Worm (Caenorhabditis elegans) whole organism, L4 larva: ENCODE results near the gene pfs-2.
A peak's percentile ranks its signal among the peaks of the same experiment; 100 is the strongest.

Experiments
- D1046.2 ChIP-seq: fragments of 200-800 bp; sonication (Bioruptor generic); IDR thresholded peaks from 2 replicates; pipeline ENCODE4 v1.3.6; 2022; ENCODE audit warnings: missing genetic modification characterization, missing compliant biosample characterization
- F26F4.8 ChIP-seq: fragments of 200-800 bp; sonication (Bioruptor generic); conservative IDR thresholded peaks from 2 replicates; pipeline ENCODE4 v1.3.6; 2022; ENCODE audit warnings: missing genetic modification characterization, missing compliant biosample characterization
- F37D6.2 ChIP-seq: sonication (generic microtip); optimal IDR thresholded peaks from 2 replicates; lab custom pipeline; 2016; ENCODE audit warnings: mild to moderate bottlenecking, missing genetic modification characterization, missing compliant biosample characterization
- F44E2.7 ChIP-seq: fragments of 200-800 bp; sonication (Bioruptor generic); IDR thresholded peaks from 2 replicates; pipeline ENCODE4 v2.1.2; 2022; ENCODE audit warnings: missing genetic modification characterization, missing compliant biosample characterization
- F49E8.2 ChIP-seq: sonication (generic microtip); optimal IDR thresholded peaks from 2 replicates; lab custom pipeline; 2016; ENCODE audit warnings: missing compliant biosample characterization, mild to moderate bottlenecking, missing genetic modification characterization, borderline replicate concordance
- T26A8.4 ChIP-seq: fragments of 200-800 bp; sonication (Bioruptor generic); IDR thresholded peaks from 2 replicates; pipeline ENCODE4 v1.3.6; 2022; ENCODE audit warnings: missing genetic modification characterization, missing compliant biosample characterization
- Y105C5A.15 ChIP-seq: fragments of 200-800 bp; sonication (Bioruptor generic); IDR thresholded peaks from 2 replicates; pipeline ENCODE4 v1.3.6; 2022; ENCODE audit warnings: missing genetic modification characterization, missing compliant biosample characterization
- Y48G9A.11 ChIP-seq: fragments of 200-800 bp; sonication (Bioruptor generic); IDR thresholded peaks from 2 replicates; pipeline ENCODE4 v1.3.6; 2022; ENCODE audit warnings: missing genetic modification reagents, missing genetic modification characterization, missing compliant biosample characterization
- aha-1 ChIP-seq: fragments of 150-350 bp; peaks from one replicate; lab custom pipeline; 2014; ENCODE audit warnings: missing biosample characterization, missing genetic modification characterization
- arid-1 ChIP-seq: fragments of 200-800 bp; sonication (Bioruptor generic); conservative IDR thresholded peaks from 2 replicates; pipeline ENCODE4 v1.3.6; 2022; ENCODE audit warnings: missing genetic modification reagents, missing genetic modification characterization, missing compliant biosample characterization
- attf-4 ChIP-seq: sonication (generic microtip); optimal IDR thresholded peaks from 3 replicates; lab custom pipeline; 2017; ENCODE audit warnings: missing biosample characterization, missing genetic modification characterization
- ceh-28 ChIP-seq: fragments of 150-350 bp; optimal IDR thresholded peaks from 2 replicates; lab custom pipeline; 2014; ENCODE audit warnings: missing biosample characterization, missing genetic modification reagents, missing genetic modification characterization
- ceh-32 ChIP-seq: sonication (generic microtip); optimal IDR thresholded peaks from 2 replicates; lab custom pipeline; 2016; ENCODE audit warnings: mild to moderate bottlenecking, missing genetic modification characterization, missing compliant biosample characterization; ENCODE audit not compliant: poor library complexity
- ceh-44 ChIP-seq: fragments of 200-800 bp; sonication (Bioruptor generic); IDR thresholded peaks from 2 replicates; pipeline ENCODE4 v1.3.6; 2022; ENCODE audit warnings: missing genetic modification reagents, missing genetic modification characterization, missing compliant biosample characterization
- ceh-82 ChIP-seq: sonication (generic microtip); optimal IDR thresholded peaks from 2 replicates; lab custom pipeline; 2017; ENCODE audit warnings: missing biosample characterization, missing genetic modification characterization
- ces-1 ChIP-seq: fragments of 150-350 bp; sonication (generic microtip); optimal IDR thresholded peaks from 4 replicates; lab custom pipeline; 2014; ENCODE audit warnings: missing biosample characterization, missing genetic modification reagents, missing genetic modification characterization
- cey-2 ChIP-seq: sonication (generic microtip); optimal IDR thresholded peaks from 3 replicates; lab custom pipeline; 2017; ENCODE audit warnings: missing genetic modification characterization, mild to moderate bottlenecking, missing compliant biosample characterization, antibody characterized with exemption, borderline replicate concordance; ENCODE audit not compliant: insufficient read depth
- ctbp-1 ChIP-seq: fragments of 200-800 bp; sonication (Bioruptor generic); IDR thresholded peaks from 2 replicates; pipeline ENCODE4 v1.3.6; 2022; ENCODE audit warnings: missing genetic modification reagents, missing genetic modification characterization, missing compliant biosample characterization
- daf-16 ChIP-seq, 3 experiments: sonication (generic microtip); optimal IDR thresholded peaks; 2 replicates each; lab custom pipeline; 2016 to 2017; ENCODE audit warnings: missing genetic modification characterization in 3 of 3, missing genetic modification reagents in 3 of 3, mild to moderate bottlenecking in 2 of 3, missing compliant biosample characterization in 2 of 3, missing biosample characterization in 1 of 3, moderate library complexity in 1 of 3
- daf-8 ChIP-seq: fragments of 200-800 bp; sonication (Bioruptor generic); IDR thresholded peaks from 2 replicates; pipeline ENCODE4 v1.3.6; 2022; ENCODE audit warnings: missing genetic modification characterization, missing compliant biosample characterization
- dmd-8 ChIP-seq: fragments of 200-800 bp; sonication (Bioruptor generic); IDR thresholded peaks from 2 replicates; pipeline ENCODE4 v1.3.6; 2022; ENCODE audit warnings: missing genetic modification characterization, missing compliant biosample characterization
- dpl-1 ChIP-seq: fragments of 150-350 bp; optimal IDR thresholded peaks from 2 replicates; lab custom pipeline; 2014; ENCODE audit warnings: missing biosample characterization, missing genetic modification reagents, missing genetic modification characterization
- duxl-1 ChIP-seq: sonication (generic microtip); optimal IDR thresholded peaks from 2 replicates; lab custom pipeline; 2016; ENCODE audit warnings: mild to moderate bottlenecking, missing genetic modification characterization, moderate library complexity, missing compliant biosample characterization; ENCODE audit not compliant: poor library complexity
- dve-1 ChIP-seq: sonication (generic microtip); optimal IDR thresholded peaks from 2 replicates; lab custom pipeline; 2017; ENCODE audit warnings: antibody characterized with exemption, mild to moderate bottlenecking, missing genetic modification characterization, missing compliant biosample characterization; ENCODE audit not compliant: insufficient read depth
- egl-27 ChIP-seq: sonication (generic microtip); optimal IDR thresholded peaks from 3 replicates; lab custom pipeline; 2017; ENCODE audit warnings: missing biosample characterization, missing genetic modification reagents, missing genetic modification characterization
- fkh-10 ChIP-seq: fragments of 150-350 bp; optimal IDR thresholded peaks from 2 replicates; lab custom pipeline; 2014; ENCODE audit warnings: missing biosample characterization, missing genetic modification reagents, missing genetic modification characterization
- gei-8 ChIP-seq: fragments of 200-800 bp; sonication (Bioruptor generic); optimal IDR thresholded peaks from 2 replicates; lab custom pipeline; 2018; ENCODE audit warnings: mild to moderate bottlenecking, missing genetic modification characterization, missing compliant biosample characterization
- jun-1 ChIP-seq: fragments of 150-350 bp; optimal IDR thresholded peaks from 2 replicates; lab custom pipeline; 2014; ENCODE audit warnings: missing biosample characterization, missing genetic modification reagents, missing genetic modification characterization
- lin-1 ChIP-seq: fragments of 200-800 bp; sonication (Bioruptor generic); IDR thresholded peaks from 2 replicates; pipeline ENCODE4 v1.3.6; 2022; ENCODE audit warnings: missing genetic modification reagents, missing genetic modification characterization, missing compliant biosample characterization
- lin-29 ChIP-seq: fragments of 200-800 bp; sonication (Bioruptor generic); IDR thresholded peaks from 2 replicates; pipeline ENCODE4 v1.3.6; 2022; ENCODE audit warnings: missing genetic modification reagents, missing genetic modification characterization, missing compliant biosample characterization
- lin-39 ChIP-seq: fragments of 150-350 bp; optimal IDR thresholded peaks from 2 replicates; lab custom pipeline; 2014; ENCODE audit warnings: missing biosample characterization, missing genetic modification reagents, missing genetic modification characterization
- lir-3 ChIP-seq: sonication (generic microtip); optimal IDR thresholded peaks from 2 replicates; lab custom pipeline; 2016; ENCODE audit warnings: mild to moderate bottlenecking, missing genetic modification characterization, missing compliant biosample characterization
- mdl-1 ChIP-seq, 2 experiments: fragments of 150-350 bp in 1 of 2; sonication (generic microtip) in 1 of 2; optimal IDR thresholded peaks; 2 replicates each; lab custom pipeline; 2014 to 2017; ENCODE audit warnings: missing biosample characterization in 2 of 2, missing genetic modification characterization in 2 of 2
- mxl-3 ChIP-seq: fragments of 200-800 bp; sonication (Bioruptor generic); optimal IDR thresholded peaks from 2 replicates; lab custom pipeline; 2018; ENCODE audit warnings: mild to moderate bottlenecking, missing genetic modification characterization, missing compliant biosample characterization
- nhr-102 ChIP-seq: sonication (generic microtip); optimal IDR thresholded peaks from 2 replicates; lab custom pipeline; 2016; ENCODE audit warnings: mild to moderate bottlenecking, missing genetic modification characterization, moderate library complexity, missing compliant biosample characterization
- nhr-11 ChIP-seq: fragments of 150-350 bp; optimal IDR thresholded peaks from 2 replicates; lab custom pipeline; 2014; ENCODE audit warnings: missing biosample characterization, missing genetic modification characterization
- nhr-237 ChIP-seq: sonication (generic microtip); optimal IDR thresholded peaks from 2 replicates; lab custom pipeline; 2017; ENCODE audit warnings: missing biosample characterization, missing genetic modification characterization
- nhr-28 ChIP-seq: fragments of 150-350 bp; optimal IDR thresholded peaks from 2 replicates; lab custom pipeline; 2014; ENCODE audit warnings: missing biosample characterization, missing genetic modification characterization
- nhr-6 ChIP-seq: fragments of 150-350 bp; optimal IDR thresholded peaks from 2 replicates; lab custom pipeline; 2014; ENCODE audit warnings: missing biosample characterization, missing genetic modification characterization
- pha-4 ChIP-seq, 2 experiments: fragments of 150-350 bp in 1 of 2; fragments of 200-800 bp in 1 of 2; sonication (Bioruptor generic) in 1 of 2; IDR thresholded peaks in 1 of 2; optimal IDR thresholded peaks in 1 of 2; 2 replicates each; pipeline versions ENCODE4 v1.3.6 to Lab custom; 2014 to 2022; ENCODE audit warnings: missing genetic modification characterization in 2 of 2, missing genetic modification reagents in 2 of 2, missing biosample characterization in 1 of 2, missing compliant biosample characterization in 1 of 2
- rbr-2 ChIP-seq: sonication (generic microtip); optimal IDR thresholded peaks from 2 replicates; lab custom pipeline; 2016; ENCODE audit warnings: missing genotype, missing genetic modification characterization, missing compliant biosample characterization
- saeg-2 ChIP-seq: fragments of 200-800 bp; sonication (Bioruptor generic); IDR thresholded peaks from 2 replicates; pipeline ENCODE4 v1.3.6; 2022; ENCODE audit warnings: missing genetic modification reagents, missing genetic modification characterization, missing compliant biosample characterization
- skn-1 ChIP-seq: fragments of 150-350 bp; optimal IDR thresholded peaks from 2 replicates; lab custom pipeline; 2014; ENCODE audit warnings: missing biosample characterization, missing genetic modification characterization
- tag-97 ChIP-seq: fragments of 200-800 bp; sonication (Bioruptor generic); IDR thresholded peaks from 2 replicates; pipeline ENCODE4 v1.3.6; 2022; ENCODE audit warnings: missing genetic modification characterization, missing compliant biosample characterization
- zag-1 ChIP-seq: fragments of 150-350 bp; optimal IDR thresholded peaks from 2 replicates; lab custom pipeline; 2014; ENCODE audit warnings: missing biosample characterization, missing genetic modification characterization

pfs-2 gene

DNA sequence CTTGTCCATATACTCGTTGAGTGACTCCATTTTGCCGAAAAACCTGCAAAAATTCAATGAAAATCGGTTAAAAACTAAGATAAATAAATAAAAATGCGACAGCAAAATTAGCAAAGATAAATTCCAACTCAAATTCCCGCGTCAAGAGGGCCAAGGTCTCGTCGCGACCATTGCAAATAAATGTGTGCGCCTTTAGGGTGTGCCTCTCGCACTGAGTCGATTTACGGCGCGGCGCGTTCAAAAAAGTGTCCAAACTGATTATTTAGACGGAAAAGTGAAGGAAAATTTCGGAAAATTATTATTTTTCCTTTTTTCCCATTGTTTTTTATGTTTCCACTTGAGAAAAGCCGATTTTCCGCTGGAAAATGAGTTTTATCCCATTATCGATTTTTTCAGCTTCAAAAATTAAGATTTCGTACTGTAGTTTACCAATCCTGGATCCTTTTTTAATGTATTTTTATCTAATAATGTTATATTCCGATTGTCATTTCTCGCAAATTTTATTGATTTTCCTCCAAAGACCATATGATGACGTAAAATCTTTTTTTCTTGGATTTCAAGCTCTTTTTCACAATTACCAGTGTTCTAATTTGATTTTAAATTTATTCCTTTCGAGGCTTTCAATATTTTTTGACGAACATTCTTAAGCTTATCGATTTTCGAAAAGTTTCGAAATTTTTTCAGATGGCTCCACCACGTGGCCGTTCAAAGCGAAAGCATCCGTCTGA is 32.0 kb downstream of the pfs-2 start, which contains the start of the genes kbp-3 and nurf-1 (continued):
- TF ChIP-seq D1046.2 (GFP tag; lab: Robert Waterston, UW), result no peak
- TF ChIP-seq jun-1 (tag; lab: Kevin White, UChicago), result no peak
- no peak for TF ChIP-seq arid-1 (GFP tag; lab: Robert Waterston, UW)
- TF ChIP-seq tag-97 (GFP tag; lab: Robert Waterston, UW), result no peak
- peak; percentile 94 for TF ChIP-seq aha-1 (tag; lab: Kevin White, UChicago)
- no peak for TF ChIP-seq zag-1
- TF ChIP-seq daf-8, result no peak

ce11 chrII:14393766-14394165 is 35.6 kb downstream of the pfs-2 start:
- TF ChIP-seq aha-1 (tag; lab: Kevin White, UChicago) (peak; percentile 94), duxl-1 (tag; lab: Kevin White, UChicago) (no peak), F44E2.7 (GFP tag; lab: Robert Waterston, UW) (no peak)

ce11 chrII:14399595-14399994 is 41.4 kb downstream of the pfs-2 start:
- peak; percentile 76 for TF ChIP-seq nhr-11 (tag; lab: Kevin White, UChicago)
- no peak for TF ChIP-seq dmd-8 (GFP tag; lab: Robert Waterston, UW)
- TF ChIP-seq lin-29 (GFP tag; lab: Robert Waterston, UW), result no peak
- TF ChIP-seq saeg-2, result no peak
- no peak for TF ChIP-seq ctbp-1
- TF ChIP-seq nhr-237, result no peak
- TF ChIP-seq nhr-6 (tag; lab: Kevin White, UChicago), result peak; percentile 85
- no peak for TF ChIP-seq tag-97 (GFP tag; lab: Robert Waterston, UW)
- no peak for TF ChIP-seq attf-4
- no peak for TF ChIP-seq skn-1 (tag; lab: Kevin White, UChicago)
- TF ChIP-seq gei-8, result no peak
- TF ChIP-seq arid-1 (GFP tag; lab: Robert Waterston, UW), result 0 out of 2 replicates have a peak, but pooled peaks have one; percentile 6
- peak; percentile 83 for TF ChIP-seq dpl-1 (GFP tag; lab: Kevin White, UChicago)
- TF ChIP-seq egl-27, result no peak
- TF ChIP-seq Y105C5A.15, result no peak
- TF ChIP-seq ceh-32 (tag; lab: Kevin White, UChicago), result no peak
- peak; percentile 93 for TF ChIP-seq dve-1 (tag; lab: Kevin White, UChicago)
- peak; percentile 87 for TF ChIP-seq mxl-3 (GFP tag; lab: Kevin White, UChicago)
- peak; percentile 48 for TF ChIP-seq fkh-10
- no peak for TF ChIP-seq daf-8
- TF ChIP-seq cey-2 (tag; lab: Kevin White, UChicago), result no peak
- no peak for TF ChIP-seq lin-39 (tag; lab: Kevin White, UChicago)
- no peak for TF ChIP-seq F26F4.8 (GFP tag; lab: Robert Waterston, UW)
- peak; percentile 79 to 96 for TF ChIP-seq mdl-1 (tag; optimal IDR thresholded peaks at IDR 0.05; lab: Kevin White, UChicago)
- TF ChIP-seq rbr-2 (tag; lab: Kevin White, UChicago), result peak; percentile 77
- TF ChIP-seq F37D6.2 (tag; lab: Kevin White, UChicago), result peak; percentile 61
- TF ChIP-seq ceh-44, result no peak
- TF ChIP-seq Y48G9A.11 (GFP tag; lab: Robert Waterston, UW), result no peak
- peak; percentile 56 for TF ChIP-seq nhr-102 (tag; lab: Kevin White, UChicago)
- no peak for TF ChIP-seq ceh-82 (tag; lab: Kevin White, UChicago)
- TF ChIP-seq lir-3 (tag; lab: Kevin White, UChicago), result no peak
- TF ChIP-seq T26A8.4 (GFP tag; lab: Robert Waterston, UW), result peak; percentile 50
- no peak for TF ChIP-seq zag-1
- peak; percentile 19 for TF ChIP-seq ceh-28 (tag; lab: Kevin White, UChicago)
- no peak for TF ChIP-seq lin-1 (GFP tag; lab: Robert Waterston, UW)
- no peak for TF ChIP-seq F49E8.2 (tag; lab: Kevin White, UChicago)
- TF ChIP-seq pha-4 (GFP tag; IDR thresholded peaks at IDR 0.05; lab: Robert Waterston, UW), result peak; percentile 47; the same call in 1 of the 2 replicates
- no peak for TF ChIP-seq pha-4 (tag; optimal IDR thresholded peaks at IDR 0.05; lab: Kevin White, UChicago)
- TF ChIP-seq nhr-28 (tag; lab: Kevin White, UChicago), result peak; percentile 86
- peak; percentile 55 for TF ChIP-seq ces-1 (GFP tag; lab: Kevin White, UChicago)
- peak in 1 of 2 experiments; percentile 38 for TF ChIP-seq daf-16 (GFP tag; optimal IDR thresholded peaks at IDR 0.05; lab: Kevin White, UChicago)
- TF ChIP-seq daf-16 (tag; optimal IDR thresholded peaks at IDR 0.05; lab: Kevin White, UChicago), result peak; percentile 79
